Fruit fly (Drosophila melanogaster) S2 (cell line): ENCODE data around the gene CG16813.

Experiments
- CG8478 ChIP-seq: fragments of >200 bp; optimal IDR thresholded peaks from 2 replicates; lab custom pipeline; 2018
- CTCF ChIP-seq, 2 experiments: fragments of >200 bp; optimal IDR thresholded peaks; 2 replicates each; lab custom pipeline; 2018

Gene CG16813

dm6 chr2L:13257177-13257576 lies 29.8 kb downstream of the CG16813 start, which contains the start of gene Naa20B:
TSS of gene Naa20B (plus strand) at chr2L:13257477.
- no peak for TF ChIP-seq CTCF (optimal IDR thresholded peaks at IDR 0.05; lab: Kevin White, UChicago)
- no peak for TF ChIP-seq CG8478

dm6 chr2L:13258702-13259101 lies 31.4 kb downstream of the CG16813 start:
- TF ChIP-seq CG8478 (no peak), CTCF (optimal IDR thresholded peaks at IDR 0.05; lab: Kevin White, UChicago) (no peak)

dm6 chr2L:13259643-13260042 lies 32.3 kb downstream of the CG16813 start, which contains the start of gene CG31730:
TSS of gene CG31730 (minus strand) at chr2L:13259743.
- TF ChIP-seq CTCF (optimal IDR thresholded peaks at IDR 0.05; lab: Kevin White, UChicago) (no peak), CG8478 (no peak)

- TF ChIP-seq CG8478: no peak
- no peak for TF ChIP-seq CTCF (optimal IDR thresholded peaks at IDR 0.05; lab: Kevin White, UChicago)
Observed at dm6 chr2L:13260740-13261139, 33.4 kb downstream of the CG16813 start, which contains the start of gene CG44085. TSS of gene CG44085 (plus strand) at chr2L:13261008.

dm6 chr2L:13265776-13266175 lies 38.4 kb downstream of the CG16813 start, which contains the start of gene CG31848:
TSS of gene CG31848 (minus strand) at chr2L:13265876.
- no peak for TF ChIP-seq CTCF (optimal IDR thresholded peaks at IDR 0.05; lab: Kevin White, UChicago)
- TF ChIP-seq CG8478: no peak

dm6 chr2L:13266627-13267026 lies 39.3 kb downstream of the CG16813 start:
- TF ChIP-seq CG8478: no peak
- no peak for TF ChIP-seq CTCF (optimal IDR thresholded peaks at IDR 0.05; lab: Kevin White, UChicago)

- TF ChIP-seq CG8478 (no peak), CTCF (optimal IDR thresholded peaks at IDR 0.05; lab: Kevin White, UChicago) (no peak)
Observed at dm6 chr2L:13268040-13268652, 40.8 kb downstream of the CG16813 start.

dm6 chr2L:13272541-13272940 lies 45.2 kb downstream of the CG16813 start:
- no peak for TF ChIP-seq CTCF (optimal IDR thresholded peaks at IDR 0.05; lab: Kevin White, UChicago)
- no peak for TF ChIP-seq CG8478
